Worm (Caenorhabditis elegans): ENCODE results near the gene sds-22.
A peak's percentile ranks its signal among the peaks of the same experiment; 100 is the strongest.

sds-22 gene

DNA sequence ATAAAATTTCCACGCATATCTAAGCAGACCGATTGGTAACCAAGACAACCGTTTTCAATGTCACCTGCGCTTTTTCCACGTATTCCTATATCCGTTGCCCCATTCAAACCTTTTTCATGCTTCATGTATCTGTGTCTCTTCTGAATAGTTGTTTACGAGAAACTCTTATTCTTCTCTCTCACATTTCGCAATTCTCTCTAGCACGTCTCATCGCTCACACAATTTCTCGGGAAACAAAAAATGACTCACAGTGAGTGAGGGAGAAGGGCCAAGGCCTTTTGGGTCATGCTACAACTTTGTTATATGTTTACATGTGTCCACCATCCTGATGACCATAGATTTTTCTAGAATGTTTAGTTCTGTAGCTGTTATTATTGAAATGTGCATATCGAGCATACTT, 29.1 kb downstream of the sds-22 start (continued):
- no peak for TF ChIP-seq nhr-77 (tag; optimal IDR thresholded peaks at IDR 0.05)
- TF ChIP-seq lsy-12 (tag; optimal IDR thresholded peaks at IDR 0.05), result no peak
- no peak for TF ChIP-seq R02D3.7 (tag; optimal IDR thresholded peaks at IDR 0.05)
- no peak for TF ChIP-seq ceh-82 (tag; optimal IDR thresholded peaks at IDR 0.05)
- TF ChIP-seq ceh-9 (tag; optimal IDR thresholded peaks at IDR 0.05), result no peak
- peak; percentile 72 for TF ChIP-seq egl-5 (tag; optimal IDR thresholded peaks at IDR 0.05)
- TF ChIP-seq sea-2 (GFP tag; optimal IDR thresholded peaks at IDR 0.05), result peak; percentile 27

DNA sequence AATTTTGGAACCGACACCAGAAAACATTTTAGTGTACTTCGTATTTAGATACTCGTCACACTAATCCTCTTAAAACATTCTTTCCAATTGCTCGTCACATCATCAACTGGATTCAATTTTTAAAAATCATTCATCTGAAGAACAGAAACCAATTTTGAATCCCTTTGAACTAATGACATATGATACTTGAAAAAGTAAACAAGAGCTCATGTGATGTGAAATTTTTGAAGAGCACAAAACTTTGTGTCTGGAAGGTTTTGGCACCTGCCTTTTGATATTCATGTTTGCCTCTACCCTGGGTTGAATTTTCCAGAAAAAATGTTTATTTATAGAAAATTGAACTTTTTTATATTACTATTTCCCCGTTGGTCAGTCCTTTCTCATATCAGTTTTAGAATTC, 30.6 kb downstream of the sds-22 start:
- TF ChIP-seq elt-2 (tag; optimal IDR thresholded peaks at IDR 0.05), result peak; percentile 43
- peak; percentile 15 for TF ChIP-seq pqm-1 (tag; optimal IDR thresholded peaks at IDR 0.05)
- TF ChIP-seq egl-27 (tag; optimal IDR thresholded peaks at IDR 0.05), result no peak
- TF ChIP-seq pha-4 (tag; optimal IDR thresholded peaks at IDR 0.05), result peak; percentile 89

DNA sequence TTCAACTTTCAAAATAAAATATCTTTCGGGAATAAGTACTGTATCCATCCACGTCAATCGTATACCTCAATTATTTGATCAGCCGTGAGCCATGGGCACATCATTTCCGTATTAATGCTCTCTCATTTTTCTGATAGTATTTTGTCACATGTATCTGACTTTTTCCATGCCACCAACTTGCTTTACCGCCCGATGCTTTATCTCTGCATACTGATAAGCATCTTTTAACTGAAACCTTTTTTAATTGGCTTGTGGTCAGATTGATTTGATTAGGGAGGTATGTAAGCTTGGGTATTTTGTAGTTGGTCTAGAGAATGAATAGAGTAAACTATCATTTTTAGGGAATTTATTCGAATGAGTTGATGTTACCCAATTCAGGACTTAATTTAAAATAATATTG, 31.1 kb downstream of the sds-22 start:
- TF ChIP-seq fkh-10 (GFP tag; optimal IDR thresholded peaks at IDR 0.05) (no peak), eor-1 (tag; optimal IDR thresholded peaks at IDR 0.05) (no peak), egl-5 (tag; optimal IDR thresholded peaks at IDR 0.05) (no peak), elt-2 (tag; optimal IDR thresholded peaks at IDR 0.05) (peak; percentile 74), pqm-1 (tag; optimal IDR thresholded peaks at IDR 0.05) (peak; percentile 57), R02D3.7 (tag; optimal IDR thresholded peaks at IDR 0.05) (no peak)

DNA sequence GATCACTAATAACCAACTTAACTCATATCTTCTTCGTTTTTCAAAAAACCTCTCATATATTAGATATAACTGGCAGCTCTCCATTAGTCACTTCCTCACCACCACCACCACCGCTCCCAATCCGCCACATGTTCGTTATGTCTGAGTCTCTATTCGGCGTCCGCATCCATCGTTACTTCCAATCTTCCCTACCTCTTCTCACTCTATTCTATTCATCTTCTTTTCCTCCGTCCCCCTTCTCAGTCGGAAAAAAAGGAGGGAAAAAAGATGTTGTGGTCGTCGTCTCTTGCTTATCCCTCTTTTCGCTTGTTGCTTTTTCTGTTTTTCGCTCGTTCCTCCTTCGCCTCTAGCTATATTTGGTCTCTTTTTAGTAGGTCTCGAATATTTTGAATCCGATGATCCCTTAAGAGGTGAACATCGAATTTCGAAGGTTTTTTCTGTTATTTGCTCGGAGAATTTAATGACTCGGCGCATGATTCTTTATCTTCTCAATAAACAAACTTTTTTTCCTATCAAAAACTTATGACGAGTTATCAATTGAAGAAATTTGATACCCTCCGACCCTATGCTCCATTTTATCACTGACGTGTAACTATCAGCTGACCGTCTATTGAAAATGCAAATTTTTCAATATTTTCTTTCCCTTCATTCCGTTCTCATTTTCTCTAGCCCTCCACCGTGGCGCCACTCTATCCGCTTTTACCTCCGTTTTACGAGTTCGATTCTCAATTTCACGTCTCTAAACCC, 33.8 kb downstream of the sds-22 start:
- TF ChIP-seq ztf-11 (tag; optimal IDR thresholded peaks at IDR 0.05), result no peak
- TF ChIP-seq nfya-1 (tag; optimal IDR thresholded peaks at IDR 0.05; ENCODE audit: insufficient read depth), result peak; percentile 76
- TF ChIP-seq nhr-28 (tag; optimal IDR thresholded peaks at IDR 0.05), result no peak
- peak; percentile 32 for TF ChIP-seq fkh-10 (GFP tag; optimal IDR thresholded peaks at IDR 0.05)
- TF ChIP-seq pha-4 (tag; optimal IDR thresholded peaks at IDR 0.05), result peak; percentile 43
- TF ChIP-seq aly-2 (tag; optimal IDR thresholded peaks at IDR 0.05), result no peak
- TF ChIP-seq ceh-82 (tag; optimal IDR thresholded peaks at IDR 0.05), result no peak
- no peak for TF ChIP-seq snpc-4 (tag; optimal IDR thresholded peaks at IDR 0.05)
- peak; percentile 24 for TF ChIP-seq tbx-2 (tag; optimal IDR thresholded peaks at IDR 0.05)
- no peak for TF ChIP-seq nhr-11 (tag; optimal IDR thresholded peaks at IDR 0.05)
- TF ChIP-seq ztf-4 (tag; optimal IDR thresholded peaks at IDR 0.05), result peak; percentile 32
- TF ChIP-seq lin-39 (tag; optimal IDR thresholded peaks at IDR 0.05), result peak; percentile 85
- peak; percentile 2 for TF ChIP-seq ama-1 (optimal IDR thresholded peaks at IDR 0.05)
- no peak for TF ChIP-seq jun-1 (tag; optimal IDR thresholded peaks at IDR 0.05)
- no peak for TF ChIP-seq nhr-67 (tag; optimal IDR thresholded peaks at IDR 0.05)
- TF ChIP-seq egl-5 (tag; optimal IDR thresholded peaks at IDR 0.05), result peak; percentile 55
- no peak for TF ChIP-seq daf-12 (tag; optimal IDR thresholded peaks at IDR 0.05)
- TF ChIP-seq hmg-11 (tag; optimal IDR thresholded peaks at IDR 0.05), result peak; percentile 44
- peak; percentile 16 for TF ChIP-seq unc-62 (GFP tag; optimal IDR thresholded peaks at IDR 0.05)
- TF ChIP-seq sea-2 (GFP tag; optimal IDR thresholded peaks at IDR 0.05), result no peak
- TF ChIP-seq eor-1 (tag; optimal IDR thresholded peaks at IDR 0.05), result no peak
- TF ChIP-seq pqm-1 (tag; optimal IDR thresholded peaks at IDR 0.05), result peak; percentile 66
- peak; percentile 11 for TF ChIP-seq nhr-23 (tag; optimal IDR thresholded peaks at IDR 0.05)
- TF ChIP-seq elt-2 (tag; optimal IDR thresholded peaks at IDR 0.05), result peak; percentile 90

DNA sequence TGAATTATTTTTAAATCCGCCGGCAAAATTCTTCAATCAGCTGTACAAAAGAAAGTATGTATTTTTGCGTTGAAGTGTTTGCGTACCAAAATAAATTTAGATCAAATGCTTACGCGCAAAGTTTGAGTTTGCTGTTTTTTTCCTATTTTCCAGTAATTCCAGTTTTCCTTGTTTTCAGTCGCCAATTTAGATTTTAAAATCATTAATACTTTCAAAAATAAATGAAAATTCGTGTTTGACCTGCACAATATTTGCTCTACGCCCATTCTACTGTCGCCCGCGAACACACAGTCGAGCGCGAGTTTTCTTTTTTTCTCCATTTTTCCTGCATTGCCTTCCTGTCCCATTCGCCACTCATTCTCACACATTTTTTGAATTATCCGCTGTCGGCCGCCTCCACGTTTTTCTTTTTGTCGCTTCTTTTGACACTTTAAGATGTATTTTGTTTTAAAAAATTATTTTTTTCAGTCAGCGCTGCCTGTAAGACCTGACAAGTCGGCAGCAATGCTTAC, 34.6 kb downstream of the sds-22 start, which contains the start of gene ptc-1:
Gene ptc-1, plus strand, starts transcription at position 462 of the 512 bp plus-strand sequence.
- TF ChIP-seq pha-4 (tag; optimal IDR thresholded peaks at IDR 0.05) (peak; percentile 41), snpc-4 (tag; optimal IDR thresholded peaks at IDR 0.05) (no peak)

DNA sequence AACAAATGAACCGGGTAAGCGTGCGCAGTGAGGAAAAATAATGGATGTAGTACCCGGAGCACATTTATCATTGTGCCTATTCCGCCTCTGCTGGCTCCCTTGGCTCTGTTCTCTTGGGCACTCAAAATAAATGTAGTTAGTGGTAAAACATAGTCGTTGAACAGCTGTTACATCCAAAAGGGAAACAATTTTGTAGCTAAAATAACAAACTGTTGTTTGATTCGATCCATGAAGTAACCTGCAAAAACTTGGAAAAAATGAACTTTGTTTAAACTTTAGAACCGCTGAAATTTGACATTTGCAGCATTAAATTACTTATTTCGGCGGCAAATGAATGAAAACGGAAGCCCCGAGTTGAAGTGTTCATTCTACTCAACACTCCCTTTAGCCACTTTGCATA, 35.4 kb downstream of the sds-22 start:
- TF ChIP-seq lin-39 (tag; optimal IDR thresholded peaks at IDR 0.05), result peak; percentile 73
- TF ChIP-seq pha-4 (tag; optimal IDR thresholded peaks at IDR 0.05), result no peak
- no peak for TF ChIP-seq ceh-82 (tag; optimal IDR thresholded peaks at IDR 0.05)

Data from whole organism, L3 larva.